Fruit fly (Drosophila melanogaster) whole organism, embryonic: Measurements from ENCODE around the gene CG46314.

Source experiments
- Blimp-1 ChIP-seq: fragments of 200-800 bp; sonication (Bioruptor generic); optimal IDR thresholded peaks from 3 replicates; lab custom pipeline; 2018; ENCODE audit warnings: missing biosample characterization, missing genetic modification characterization, mild to moderate bottlenecking, moderate library complexity, missing genetic modification reagents
- C15 ChIP-seq: fragments of 200-800 bp; sonication (Bioruptor generic); IDR thresholded peaks from 3 replicates; pipeline ENCODE4 v1.3.6; 2022; ENCODE audit warnings: missing biosample characterization, missing genetic modification characterization
- CG10274 ChIP-seq: fragments of 200-800 bp; sonication (Bioruptor generic); optimal IDR thresholded peaks from 3 replicates; lab custom pipeline; 2017; ENCODE audit warnings: missing biosample characterization, mild to moderate bottlenecking, missing genetic modification characterization
- CG10543 ChIP-seq: fragments of 200-800 bp; sonication (Bioruptor generic); optimal IDR thresholded peaks from 3 replicates; lab custom pipeline; 2017; ENCODE audit warnings: missing biosample characterization, mild to moderate bottlenecking, missing genetic modification characterization, moderate library complexity
- CG10979 ChIP-seq: fragments of 200-800 bp; sonication (Bioruptor generic); optimal IDR thresholded peaks from 2 replicates; lab custom pipeline; 2018; ENCODE audit warnings: missing biosample characterization, mild to moderate bottlenecking, missing genetic modification characterization, moderate library complexity
- CG11085 ChIP-seq: fragments of 200-800 bp; sonication (Bioruptor generic); IDR thresholded peaks from 2 replicates; pipeline ENCODE4 v1.3.6; 2022; ENCODE audit warnings: missing biosample characterization, missing genetic modification characterization
- CG12769 ChIP-seq: fragments of 200-800 bp; sonication (Bioruptor generic); optimal IDR thresholded peaks from 2 replicates; lab custom pipeline; 2019; ENCODE audit warnings: missing biosample characterization, mild to moderate bottlenecking, missing genetic modification characterization, moderate library complexity
- CG15073 ChIP-seq: fragments of 200-800 bp; sonication (Bioruptor generic); optimal IDR thresholded peaks from 2 replicates; lab custom pipeline; 2016; ENCODE audit warnings: missing biosample characterization, missing genetic modification characterization
- CG16779 ChIP-seq: fragments of 200-800 bp; sonication (Bioruptor generic); IDR thresholded peaks from 2 replicates; pipeline ENCODE4 v1.3.6; 2022; ENCODE audit warnings: missing biosample characterization, missing genetic modification characterization
- CG18599 ChIP-seq: fragments of 200-800 bp; sonication (Bioruptor generic); optimal IDR thresholded peaks from 3 replicates; lab custom pipeline; 2017; ENCODE audit warnings: missing biosample characterization, missing genetic modification characterization, mild to moderate bottlenecking, moderate library complexity, missing genetic modification reagents
- CG3281 ChIP-seq: fragments of 200-800 bp; sonication (Bioruptor generic); optimal IDR thresholded peaks from 3 replicates; lab custom pipeline; 2017; ENCODE audit warnings: missing biosample characterization, mild to moderate bottlenecking, missing genetic modification characterization
- CG34376 ChIP-seq: fragments of 200-800 bp; sonication (Bioruptor generic); optimal IDR thresholded peaks from 2 replicates; lab custom pipeline; 2018; ENCODE audit warnings: missing biosample characterization, mild to moderate bottlenecking, missing genetic modification characterization
- CG4820 ChIP-seq: fragments of 200-800 bp; sonication (Bioruptor generic); optimal IDR thresholded peaks from 3 replicates; lab custom pipeline; 2016; ENCODE audit warnings: missing biosample characterization, missing genetic modification characterization
- Deaf1 ChIP-seq: fragments of 200-800 bp; optimal IDR thresholded peaks from 3 replicates; lab custom pipeline; 2019; ENCODE audit warnings: missing biosample characterization, mild to moderate bottlenecking, missing genetic modification characterization, moderate library complexity
- Dref ChIP-seq: fragments of 200-800 bp; sonication (Bioruptor generic); IDR thresholded peaks from 2 replicates; pipeline ENCODE4 v1.3.6; 2022; ENCODE audit warnings: missing biosample characterization, missing genetic modification characterization
- Ets65A ChIP-seq: fragments of 200-800 bp; sonication (Bioruptor generic); peaks from one replicate; lab custom pipeline; 2016; ENCODE audit warnings: missing biosample characterization, missing genetic modification characterization
- GATAe ChIP-seq: fragments of 200-800 bp; sonication (Bioruptor generic); conservative IDR thresholded peaks from 2 replicates; pipeline ENCODE4 v1.3.6; 2022; ENCODE audit warnings: missing biosample characterization, missing genetic modification characterization
- Hand ChIP-seq: fragments of 200-800 bp; sonication (Bioruptor generic); optimal IDR thresholded peaks from 2 replicates; lab custom pipeline; 2017; ENCODE audit warnings: mild to moderate bottlenecking, missing biosample characterization, missing genetic modification reagents, missing genetic modification characterization
- Hr78 ChIP-seq, 2 experiments: fragments of 200-800 bp in 1 of 2; fragments of >200 bp in 1 of 2; sonication (Bioruptor generic) in 1 of 2; optimal IDR thresholded peaks; 2 replicates each; lab custom pipeline; 2017 to 2019; ENCODE audit warnings: missing biosample characterization in 2 of 2, missing genetic modification characterization in 2 of 2, mild to moderate bottlenecking in 1 of 2, moderate library complexity in 1 of 2
- MESR4 ChIP-seq: fragments of 200-800 bp; sonication (Bioruptor generic); optimal IDR thresholded peaks from 2 replicates; lab custom pipeline; 2018; ENCODE audit warnings: missing biosample characterization, mild to moderate bottlenecking, missing genetic modification characterization, moderate library complexity
- Med ChIP-seq: fragments of 200-800 bp; sonication (Bioruptor generic); peaks from one replicate; lab custom pipeline; 2016; ENCODE audit warnings: missing biosample characterization, missing genetic modification characterization, mild to moderate bottlenecking, inconsistent platforms, moderate library complexity
- NFAT ChIP-seq: fragments of 200-800 bp; sonication (Bioruptor generic); IDR thresholded peaks from 2 replicates; pipeline ENCODE4 v1.3.6; 2022; ENCODE audit warnings: missing biosample characterization, missing genetic modification characterization
- Pdp1 ChIP-seq, 2 experiments: fragments of 200-800 bp; sonication (Bioruptor generic); optimal IDR thresholded peaks; 3 replicates each; lab custom pipeline; 2016; ENCODE audit warnings: missing biosample characterization in 2 of 2, missing genetic modification characterization in 2 of 2, mild to moderate bottlenecking in 1 of 2, moderate library complexity in 1 of 2
- Stat92E ChIP-seq, 3 experiments: fragments of >200 bp in 2 of 3; fragments of 200-800 bp in 1 of 3; sonication (Bioruptor generic) in 1 of 3; optimal IDR thresholded peaks; 2 replicates each; lab custom pipeline; 2017 to 2019; ENCODE audit warnings: missing biosample characterization in 3 of 3, missing genetic modification characterization in 3 of 3, mild to moderate bottlenecking in 1 of 3, moderate library complexity in 1 of 3
- Xbp1 ChIP-seq: fragments of 200-800 bp; sonication (Bioruptor generic); optimal IDR thresholded peaks from 3 replicates; lab custom pipeline; 2016; ENCODE audit warnings: missing biosample characterization, mild to moderate bottlenecking, missing genetic modification characterization
- al ChIP-seq: fragments of 200-800 bp; sonication (Bioruptor generic); IDR thresholded peaks from 2 replicates; pipeline ENCODE4 v1.3.6; 2022; ENCODE audit warnings: missing biosample characterization, missing genetic modification characterization
- aop ChIP-seq: fragments of 200-800 bp; sonication (Bioruptor generic); IDR thresholded peaks from 2 replicates; pipeline ENCODE4 v1.3.6; 2022; ENCODE audit warnings: missing biosample characterization, missing genetic modification characterization
- bigmax ChIP-seq: fragments of 200-800 bp; sonication (Bioruptor generic); optimal IDR thresholded peaks from 2 replicates; lab custom pipeline; 2018; ENCODE audit warnings: missing biosample characterization, mild to moderate bottlenecking, missing genetic modification characterization
- cas ChIP-seq: fragments of 200-800 bp; sonication (Bioruptor generic); IDR thresholded peaks from 2 replicates; pipeline ENCODE4 v1.3.6; 2022; ENCODE audit warnings: missing biosample characterization, missing genetic modification characterization
- chinmo ChIP-seq: fragments of 200-800 bp; sonication (Bioruptor generic); IDR thresholded peaks from 4 replicates; pipeline ENCODE4 v1.3.6; 2022; ENCODE audit warnings: missing biosample characterization, missing genetic modification characterization; ENCODE audit not compliant: partially characterized antibody
- cwo ChIP-seq: fragments of 200-800 bp; sonication (Bioruptor generic); optimal IDR thresholded peaks from 3 replicates; lab custom pipeline; 2017; ENCODE audit warnings: missing biosample characterization, missing genetic modification characterization, mild to moderate bottlenecking, moderate library complexity, missing genetic modification reagents
- ewg ChIP-seq: fragments of 200-800 bp; sonication (Bioruptor generic); optimal IDR thresholded peaks from 3 replicates; lab custom pipeline; 2017; ENCODE audit warnings: mild to moderate bottlenecking, missing biosample characterization, missing genetic modification reagents, missing genetic modification characterization
- exex ChIP-seq: fragments of 200-800 bp; sonication (Bioruptor generic); optimal IDR thresholded peaks from 4 replicates; lab custom pipeline; 2018; ENCODE audit warnings: missing biosample characterization, mild to moderate bottlenecking, missing genetic modification characterization, moderate library complexity
- grn ChIP-seq: fragments of 200-800 bp; sonication (Bioruptor generic); optimal IDR thresholded peaks from 3 replicates; lab custom pipeline; 2017; ENCODE audit warnings: missing biosample characterization, missing genetic modification characterization
- lilli ChIP-seq: fragments of 200-800 bp; sonication (Bioruptor generic); optimal IDR thresholded peaks from 3 replicates; lab custom pipeline; 2016; ENCODE audit warnings: missing biosample characterization, missing genetic modification characterization
- mirr ChIP-seq: fragments of 200-800 bp; sonication (Bioruptor generic); optimal IDR thresholded peaks from 3 replicates; lab custom pipeline; 2018; ENCODE audit warnings: missing biosample characterization, mild to moderate bottlenecking, missing genetic modification characterization
- nau ChIP-seq: fragments of 200-800 bp; sonication (Bioruptor generic); optimal IDR thresholded peaks from 3 replicates; lab custom pipeline; 2017; ENCODE audit warnings: missing biosample characterization, mild to moderate bottlenecking, missing genetic modification characterization, missing genetic modification reagents
- peb ChIP-seq: fragments of 200-800 bp; sonication (Bioruptor generic); IDR thresholded peaks from 2 replicates; pipeline ENCODE4 v1.3.6; 2022; ENCODE audit warnings: missing biosample characterization, missing genetic modification characterization
- pho ChIP-seq: fragments of 200-800 bp; sonication (Bioruptor generic); optimal IDR thresholded peaks from 2 replicates; lab custom pipeline; 2016; ENCODE audit warnings: missing biosample characterization, missing genetic modification characterization
- run ChIP-seq: fragments of 200-800 bp; sonication (Bioruptor generic); optimal IDR thresholded peaks from 3 replicates; lab custom pipeline; 2018; ENCODE audit warnings: missing biosample characterization, mild to moderate bottlenecking, missing genetic modification characterization
- sd ChIP-seq: fragments of 200-800 bp; sonication (Bioruptor generic); optimal IDR thresholded peaks from 3 replicates; lab custom pipeline; 2018; ENCODE audit warnings: missing biosample characterization, mild to moderate bottlenecking, missing genetic modification characterization, moderate library complexity
- sug ChIP-seq: fragments of 200-800 bp; optimal IDR thresholded peaks from 2 replicates; lab custom pipeline; 2019; ENCODE audit warnings: missing biosample characterization, mild to moderate bottlenecking, missing genetic modification characterization, moderate library complexity
- tgo ChIP-seq: fragments of 200-800 bp; sonication (Bioruptor generic); IDR thresholded peaks from 3 replicates; pipeline ENCODE4 v1.3.6; 2022; ENCODE audit warnings: missing biosample characterization, missing genetic modification characterization
- tll ChIP-seq, 2 experiments: fragments of 200-800 bp in 1 of 2; fragments of >200 bp in 1 of 2; sonication (Bioruptor generic) in 1 of 2; optimal IDR thresholded peaks; 2 replicates each; lab custom pipeline; 2017 to 2019; ENCODE audit warnings: missing biosample characterization in 2 of 2, missing genetic modification characterization in 2 of 2, mild to moderate bottlenecking in 1 of 2, moderate library complexity in 1 of 2
- tup ChIP-seq: fragments of 200-800 bp; sonication (Bioruptor generic); optimal IDR thresholded peaks from 2 replicates; lab custom pipeline; 2016; ENCODE audit warnings: missing biosample characterization, mild to moderate bottlenecking, missing genetic modification characterization, moderate library complexity

The CG46314 gene

DNA sequence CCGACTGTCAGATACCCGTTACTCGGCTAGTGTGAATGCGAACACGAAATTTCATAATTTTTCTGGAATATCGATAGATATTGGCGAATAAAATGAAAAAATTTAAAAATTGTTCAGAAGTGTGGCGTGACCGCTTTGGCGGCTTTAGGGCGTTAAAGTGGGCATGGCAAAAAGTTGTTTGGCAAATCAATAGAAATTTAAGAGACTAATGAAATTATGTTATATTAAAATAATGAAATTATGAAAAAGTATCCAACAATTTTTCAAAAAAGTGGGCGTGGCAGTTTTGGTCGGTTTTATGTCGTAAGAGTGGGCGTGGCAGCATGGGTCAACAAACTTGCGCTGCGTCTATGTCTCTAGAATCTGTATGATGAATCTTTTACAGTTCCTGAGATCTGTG is 12.1 kb upstream of the CG46314 start:
- TF ChIP-seq Dref (no peak), Ets65A (GFP tag; lab: Kevin White, UChicago) (peak; percentile 25), Med (GFP tag; lab: Kevin White, UChicago) (peak; percentile 48)

dm6 chr2L:21303655-21304532 is 10.3 kb upstream of the CG46314 start:
- TF ChIP-seq sug (tag; lab: Kevin White, UChicago) (peak; percentile 81), peb (GFP tag; lab: Robert Waterston, UW) (no peak), tll (GFP tag; optimal IDR thresholded peaks at IDR 0.05; lab: Kevin White, UChicago) (no peak), Pdp1 (GFP tag; optimal IDR thresholded peaks at IDR 0.05; lab: Kevin White, UChicago) (peak in 1 of 2 experiments; percentile 97), chinmo (GFP tag; lab: Robert Waterston, UW) (0 out of 4 replicates have a peak, but pooled peaks have one; percentile 70), mirr (GFP tag; lab: Kevin White, UChicago) (peak; percentile 70), Med (GFP tag; lab: Kevin White, UChicago) (peak; percentile 92), CG10979 (tag; lab: Kevin White, UChicago) (no peak), C15 (GFP tag; lab: Robert Waterston, UW) (0 out of 3 replicates have a peak, but pooled peaks have one; percentile 7), CG15073 (GFP tag; lab: Kevin White, UChicago) (no peak), CG3281 (GFP tag; lab: Kevin White, UChicago) (no peak), CG16779 (GFP tag; lab: Robert Waterston, UW) (no peak), CG10543 (GFP tag; lab: Kevin White, UChicago) (peak; percentile 67), sd (tag; lab: Kevin White, UChicago) (peak; percentile 52), al (GFP tag; lab: Robert Waterston, UW) (no peak), aop (GFP tag; lab: Robert Waterston, UW) (no peak), cwo (GFP tag; lab: Kevin White, UChicago) (peak; percentile 81), ewg (GFP tag; lab: Kevin White, UChicago) (no peak), CG12769 (tag; lab: Kevin White, UChicago) (peak; percentile 13), MESR4 (GFP tag; lab: Kevin White, UChicago) (no peak), NFAT (GFP tag; lab: Robert Waterston, UW) (no peak), run (tag; lab: Kevin White, UChicago) (no peak), Stat92E (GFP tag; optimal IDR thresholded peaks at IDR 0.05; lab: Kevin White, UChicago) (no peak), Hand (peak; percentile 7), CG11085 (GFP tag; lab: Robert Waterston, UW) (no peak), CG34376 (GFP tag; lab: Kevin White, UChicago) (peak; percentile 92), Hr78 (GFP tag; optimal IDR thresholded peaks at IDR 0.05; lab: Kevin White, UChicago) (peak in 1 of 2 experiments; percentile 23), CG18599 (GFP tag; lab: Kevin White, UChicago) (peak; percentile 36), Ets65A (GFP tag; lab: Kevin White, UChicago) (no peak), lilli (no peak), Deaf1 (tag; lab: Kevin White, UChicago) (peak; percentile 83), exex (tag; lab: Kevin White, UChicago) (peak; percentile 80), nau (GFP tag; lab: Kevin White, UChicago) (no peak), pho (GFP tag; lab: Kevin White, UChicago) (no peak), CG10274 (peak; percentile 93), tup (GFP tag; lab: Kevin White, UChicago) (no peak), tgo (GFP tag; lab: Robert Waterston, UW) (no peak), grn (GFP tag; lab: Kevin White, UChicago) (peak; percentile 15), bigmax (GFP tag; lab: Kevin White, UChicago) (no peak), Blimp-1 (no peak), GATAe (GFP tag; lab: Robert Waterston, UW) (peak; percentile 23; the same call in 1 of the 2 replicates), cas (no peak), CG4820 (GFP tag; lab: Kevin White, UChicago) (no peak), Xbp1 (GFP tag; lab: Kevin White, UChicago) (no peak)
